Worm (Caenorhabditis elegans): ENCODE measurements around the gene F53F4.11.

F53F4.11 gene

DNA sequence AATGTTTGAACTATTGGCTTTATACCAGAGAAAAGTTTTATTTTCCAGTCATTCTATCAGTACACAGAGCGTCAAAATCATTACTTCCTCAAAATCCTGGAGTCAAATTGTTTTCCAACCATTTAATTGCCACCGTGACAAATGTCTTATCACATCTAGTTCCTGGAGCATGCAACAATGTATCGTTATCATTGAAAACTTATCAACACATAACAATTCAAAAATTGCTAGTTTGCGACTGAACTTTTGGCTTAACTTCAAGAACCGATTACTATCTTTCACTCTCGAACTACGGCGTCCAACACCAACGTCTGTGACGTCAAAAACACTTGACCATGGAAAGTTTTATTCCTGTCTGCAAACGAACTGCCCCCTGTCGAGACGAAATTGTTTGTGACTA lies 13.7 kb upstream of the F53F4.11 start:
- TF ChIP-seq elt-3 (tag; optimal IDR thresholded peaks at IDR 0.05) (no peak), nhr-77 (tag; optimal IDR thresholded peaks at IDR 0.05) (no peak), lin-11 (tag; optimal IDR thresholded peaks at IDR 0.05) (no peak), Y55F3AM.14 (GFP tag; optimal IDR thresholded peaks at IDR 0.05) (no peak), peb-1 (tag; optimal IDR thresholded peaks at IDR 0.05) (no peak), sma-9 (GFP tag; optimal IDR thresholded peaks at IDR 0.05) (peak; percentile 53), sma-9 (tag; optimal IDR thresholded peaks at IDR 0.05) (no peak), elt-1 (tag; optimal IDR thresholded peaks at IDR 0.05) (no peak), ztf-1 (GFP tag; conservative IDR thresholded peaks at IDR 0.05) (no peak), nhr-11 (tag; optimal IDR thresholded peaks at IDR 0.05) (no peak), fos-1 (tag; optimal IDR thresholded peaks at IDR 0.05) (peak; percentile 79), skn-1 (tag; optimal IDR thresholded peaks at IDR 0.05) (no peak), gmeb-1 (tag; optimal IDR thresholded peaks at IDR 0.05) (no peak), unc-39 (tag; optimal IDR thresholded peaks at IDR 0.05) (no peak), unc-55 (GFP tag; optimal IDR thresholded peaks at IDR 0.05) (no peak), ceh-82 (tag; optimal IDR thresholded peaks at IDR 0.05) (no peak), unc-62 (GFP tag; optimal IDR thresholded peaks at IDR 0.05) (no peak), lin-13 (GFP tag; optimal IDR thresholded peaks at IDR 0.05) (no peak), egl-27 (tag; optimal IDR thresholded peaks at IDR 0.05) (no peak), F13H6.1 (tag; optimal IDR thresholded peaks at IDR 0.05) (no peak), lsy-2 (tag; optimal IDR thresholded peaks at IDR 0.05) (no peak), sma-3 (GFP tag; optimal IDR thresholded peaks at IDR 0.05) (no peak), aly-2 (tag; optimal IDR thresholded peaks at IDR 0.05) (no peak), nhr-12 (tag; optimal IDR thresholded peaks at IDR 0.05) (no peak), crh-2 (tag; optimal IDR thresholded peaks at IDR 0.05) (peak; percentile 37), blmp-1 (tag; optimal IDR thresholded peaks at IDR 0.05; ENCODE audit: insufficient read depth) (no peak), nhr-6 (tag; optimal IDR thresholded peaks at IDR 0.05) (no peak)

DNA sequence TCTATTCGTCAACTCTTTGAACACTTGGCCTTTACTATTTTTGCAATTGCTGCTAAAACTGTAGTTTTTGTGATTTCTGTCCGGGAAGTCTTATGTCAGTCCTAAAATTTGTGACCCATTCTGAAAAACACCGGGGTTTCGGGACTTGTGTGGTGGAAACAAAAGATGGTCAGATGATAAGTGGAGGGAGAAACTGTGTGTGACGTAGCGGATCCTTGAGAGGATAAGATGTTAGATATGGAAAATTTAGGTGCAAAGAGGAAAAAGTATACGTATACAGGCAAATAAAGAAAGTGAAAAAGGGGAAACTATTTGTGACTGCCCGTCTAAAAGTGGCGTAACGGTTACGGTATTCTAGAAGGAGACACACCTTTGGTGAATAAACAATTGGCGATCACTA lies 12.1 kb upstream of the F53F4.11 start:
- TF ChIP-seq ceh-82 (tag; optimal IDR thresholded peaks at IDR 0.05), result no peak
- no peak for TF ChIP-seq ama-1 (optimal IDR thresholded peaks at IDR 0.05)
- TF ChIP-seq F13H6.1 (tag; optimal IDR thresholded peaks at IDR 0.05), result no peak

DNA sequence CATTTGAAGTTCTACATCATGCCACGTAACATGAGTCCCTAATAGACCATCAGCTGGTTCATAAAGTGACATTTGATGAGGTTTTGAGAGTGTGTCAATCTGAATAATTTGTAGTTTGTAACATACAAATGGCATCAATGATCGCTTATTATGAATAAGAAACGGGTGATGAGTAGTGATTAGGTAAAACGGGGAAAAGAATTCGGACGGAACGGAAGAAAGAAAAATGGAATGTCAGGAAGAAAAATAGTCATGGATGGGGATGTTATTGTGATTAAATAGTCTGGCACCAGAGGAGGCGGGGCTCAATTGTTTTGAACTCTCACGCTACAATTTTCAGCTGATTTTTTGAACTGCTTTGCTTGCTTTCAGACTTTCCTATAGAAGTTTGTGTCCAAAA lies 9.8 kb upstream of the F53F4.11 start, which contains the start of gene H37A05.2:
TSS of gene H37A05.2 (minus strand) at position 101 of the 400 bp plus-strand sequence.
- TF ChIP-seq gmeb-1 (tag; optimal IDR thresholded peaks at IDR 0.05) (no peak), nhr-12 (tag; optimal IDR thresholded peaks at IDR 0.05) (no peak), unc-39 (tag; optimal IDR thresholded peaks at IDR 0.05) (no peak), sma-9 (GFP tag; optimal IDR thresholded peaks at IDR 0.05) (no peak), sma-9 (tag; optimal IDR thresholded peaks at IDR 0.05) (no peak), unc-62 (GFP tag; optimal IDR thresholded peaks at IDR 0.05) (no peak), R02D3.7 (tag; optimal IDR thresholded peaks at IDR 0.05) (no peak), ZK546.5 (tag; optimal IDR thresholded peaks at IDR 0.05) (no peak), mdl-1 (tag; optimal IDR thresholded peaks at IDR 0.05) (no peak), lin-39 (tag; optimal IDR thresholded peaks at IDR 0.05) (no peak), dmd-4 (tag; optimal IDR thresholded peaks at IDR 0.05) (no peak), unc-55 (GFP tag; optimal IDR thresholded peaks at IDR 0.05) (no peak), sma-3 (GFP tag; optimal IDR thresholded peaks at IDR 0.05) (no peak), C34F6.9 (tag; optimal IDR thresholded peaks at IDR 0.05) (no peak), nhr-6 (tag; optimal IDR thresholded peaks at IDR 0.05) (no peak), nhr-129 (tag; optimal IDR thresholded peaks at IDR 0.05) (no peak), ceh-82 (tag; optimal IDR thresholded peaks at IDR 0.05) (no peak), lin-11 (tag; optimal IDR thresholded peaks at IDR 0.05) (no peak)

DNA sequence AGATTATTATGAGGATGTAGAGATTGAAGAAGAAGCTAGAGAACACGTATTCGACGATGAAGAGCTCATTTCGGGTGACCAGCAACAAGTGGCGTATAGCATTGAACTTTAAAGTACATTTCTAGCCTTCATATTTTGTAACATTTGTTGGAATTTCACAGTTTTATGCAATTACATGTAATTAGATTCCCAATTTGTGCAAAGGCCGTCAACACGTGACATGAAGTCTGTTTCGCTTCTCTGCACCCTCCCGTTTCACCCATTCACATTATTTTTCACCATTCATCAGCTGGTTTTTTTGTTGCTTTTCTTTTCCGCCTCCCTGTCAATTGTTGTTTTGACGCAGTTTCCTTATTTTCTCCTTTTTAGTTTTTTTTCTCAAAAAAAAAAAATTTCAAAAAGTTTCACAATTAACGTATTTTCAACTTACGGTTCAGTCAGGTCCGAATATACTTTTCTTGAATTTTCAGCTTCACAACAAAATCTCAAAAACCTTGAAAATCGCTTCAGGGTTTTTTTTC lies 2.8 kb upstream of the F53F4.11 start, which contains the start of gene sde-2:
TSS of gene sde-2 (plus strand) at position 471 of the 521 bp plus-strand sequence.
- TF ChIP-seq unc-55 (GFP tag; optimal IDR thresholded peaks at IDR 0.05) (peak; percentile 8), ztf-4 (tag; optimal IDR thresholded peaks at IDR 0.05) (no peak), peb-1 (tag; optimal IDR thresholded peaks at IDR 0.05) (no peak), fos-1 (tag; optimal IDR thresholded peaks at IDR 0.05) (no peak), gmeb-1 (tag; optimal IDR thresholded peaks at IDR 0.05) (no peak), ZK546.5 (tag; optimal IDR thresholded peaks at IDR 0.05) (no peak), blmp-1 (tag; optimal IDR thresholded peaks at IDR 0.05; ENCODE audit: insufficient read depth) (no peak), mab-5 (tag; optimal IDR thresholded peaks at IDR 0.05) (no peak), nhr-77 (tag; optimal IDR thresholded peaks at IDR 0.05) (no peak), sma-9 (GFP tag; optimal IDR thresholded peaks at IDR 0.05) (no peak), sma-9 (tag; optimal IDR thresholded peaks at IDR 0.05) (no peak), nhr-129 (tag; optimal IDR thresholded peaks at IDR 0.05) (peak; percentile 52), C34F6.9 (tag; optimal IDR thresholded peaks at IDR 0.05) (peak; percentile 72), ceh-16 (tag; optimal IDR thresholded peaks at IDR 0.05) (no peak), skn-1 (tag; optimal IDR thresholded peaks at IDR 0.05) (no peak), sem-4 (tag; optimal IDR thresholded peaks at IDR 0.05) (no peak), nhr-25 (tag; optimal IDR thresholded peaks at IDR 0.05) (no peak), elt-1 (tag; optimal IDR thresholded peaks at IDR 0.05) (no peak), nhr-237 (tag; optimal IDR thresholded peaks at IDR 0.05) (no peak), mbf-1 (tag; optimal IDR thresholded peaks at IDR 0.05) (no peak), Y55F3AM.14 (GFP tag; optimal IDR thresholded peaks at IDR 0.05) (no peak), nhr-21 (tag; optimal IDR thresholded peaks at IDR 0.05) (no peak), dmd-4 (tag; optimal IDR thresholded peaks at IDR 0.05) (no peak), lin-39 (tag; optimal IDR thresholded peaks at IDR 0.05) (no peak), ceh-82 (tag; optimal IDR thresholded peaks at IDR 0.05) (no peak), egl-27 (tag; optimal IDR thresholded peaks at IDR 0.05) (no peak), elt-3 (tag; optimal IDR thresholded peaks at IDR 0.05) (no peak)
